Worm (Caenorhabditis elegans) whole organism, mixed stage, embryonic: ENCODE data around the gene gst-36.

Source experiments
- lin-13 ChIP-seq: fragments of 150-350 bp; optimal IDR thresholded peaks from 2 replicates; lab custom pipeline; 2014; ENCODE audit warnings: missing biosample characterization, missing genetic modification characterization
- mab-5 ChIP-seq: fragments of 150-350 bp; optimal IDR thresholded peaks from 2 replicates; lab custom pipeline; 2014; ENCODE audit warnings: missing biosample characterization, missing genetic modification characterization
- mep-1 ChIP-seq: fragments of 150-350 bp; optimal IDR thresholded peaks from 2 replicates; lab custom pipeline; 2017; ENCODE audit warnings: missing biosample characterization, missing genetic modification reagents, missing genetic modification characterization, inconsistent platforms
- nhr-12 ChIP-seq: fragments of 150-350 bp; optimal IDR thresholded peaks from 2 replicates; lab custom pipeline; 2014; ENCODE audit warnings: missing biosample characterization, missing genetic modification characterization
- nhr-237 ChIP-seq: fragments of 150-350 bp; optimal IDR thresholded peaks from 2 replicates; lab custom pipeline; 2014; ENCODE audit warnings: missing biosample characterization, missing genetic modification characterization
- pha-4 ChIP-seq: fragments of 150-350 bp; optimal IDR thresholded peaks from 2 replicates; lab custom pipeline; 2018; ENCODE audit warnings: missing biosample characterization, missing genetic modification reagents, missing genetic modification characterization
- unc-62 ChIP-seq: fragments of 150-350 bp; optimal IDR thresholded peaks from 2 replicates; lab custom pipeline; 2014; ENCODE audit warnings: missing biosample characterization, missing genetic modification reagents, missing genetic modification characterization
- ztf-11 ChIP-seq: fragments of 150-350 bp; optimal IDR thresholded peaks from 2 replicates; lab custom pipeline; 2014; ENCODE audit warnings: missing biosample characterization, missing genetic modification characterization

- no peak for TF ChIP-seq nhr-12 (tag; lab: Kevin White, UChicago)
- no peak for TF ChIP-seq nhr-237 (tag; lab: Kevin White, UChicago)
- TF ChIP-seq pha-4 (tag; lab: Kevin White, UChicago) = no peak
- no peak for TF ChIP-seq unc-62 (GFP tag; lab: Kevin White, UChicago)
- TF ChIP-seq mep-1 (tag; lab: Kevin White, UChicago) = no peak
- no peak for TF ChIP-seq mab-5
- no peak for TF ChIP-seq ztf-11 (tag; lab: Kevin White, UChicago)
- no peak for TF ChIP-seq lin-13 (tag; lab: Kevin White, UChicago)
Measured at ce11 chrX:9866355-9866754, 3.6 kb upstream of the gst-36 start, which contains the start of gene R07B1.6.
